Worm (Caenorhabditis elegans) whole organism, L1 larva: ENCODE measurements around the gene C25D7.16.

ENCODE experiments used
- C34B4.2 ChIP-seq: sonication (generic microtip); optimal IDR thresholded peaks from 2 replicates; lab custom pipeline; 2017; ENCODE audit warnings: mild to moderate bottlenecking, missing genetic modification characterization, missing compliant biosample characterization
- alr-1 ChIP-seq: fragments of 200-800 bp; sonication (Bioruptor generic); optimal IDR thresholded peaks from 2 replicates; lab custom pipeline; 2018; ENCODE audit warnings: borderline replicate concordance, mild to moderate bottlenecking, missing genetic modification characterization, missing compliant biosample characterization
- ama-1 ChIP-seq: fragments of 150-350 bp; optimal IDR thresholded peaks from 2 replicates; lab custom pipeline; 2014
- blmp-1 ChIP-seq: fragments of 150-350 bp; optimal IDR thresholded peaks from 2 replicates; lab custom pipeline; 2014; ENCODE audit warnings: missing biosample characterization, missing genetic modification characterization
- ceh-63 ChIP-seq: fragments of 200-800 bp; sonication (Bioruptor generic); optimal IDR thresholded peaks from 2 replicates; lab custom pipeline; 2018; ENCODE audit warnings: mild to moderate bottlenecking, missing genetic modification characterization, missing compliant biosample characterization
- ceh-82 ChIP-seq, 3 experiments: fragments of 150-350 bp in 1 of 3; sonication (generic microtip) in 2 of 3; optimal IDR thresholded peaks; 2 replicates each; lab custom pipeline; 2014 to 2017; ENCODE audit warnings: missing biosample characterization in 3 of 3, missing genetic modification characterization in 3 of 3
- ceh-88 ChIP-seq: fragments of 200-800 bp; sonication (Bioruptor generic); IDR thresholded peaks from 2 replicates; pipeline ENCODE4 v1.3.6; 2022; ENCODE audit warnings: missing genetic modification characterization, missing compliant biosample characterization
- dpl-1 ChIP-seq, 3 experiments: fragments of 150-350 bp in 2 of 3; sonication (generic microtip) in 1 of 3; optimal IDR thresholded peaks; 2 replicates each; lab custom pipeline; 2014 to 2017; ENCODE audit warnings: missing biosample characterization in 3 of 3, missing genetic modification characterization in 3 of 3, missing genetic modification reagents in 3 of 3
- dsc-1 ChIP-seq: sonication (generic microtip); optimal IDR thresholded peaks from 2 replicates; lab custom pipeline; 2016; ENCODE audit warnings: mild to moderate bottlenecking, missing genetic modification characterization, missing compliant biosample characterization
- efl-1 ChIP-seq, 4 experiments: fragments of 150-350 bp; optimal IDR thresholded peaks in 3 of 4; peaks in 1 of 4; 1 replicate in 1 of 4; 2 replicates in 3 of 4; lab custom pipeline; 2014; ENCODE audit warnings: missing biosample characterization in 2 of 4, missing genetic modification characterization in 2 of 4, missing genetic modification reagents in 2 of 4
- elt-3 ChIP-seq, 6 experiments: fragments of 150-350 bp in 1 of 6; sonication (generic microtip); optimal IDR thresholded peaks; 2 replicates each; lab custom pipeline; 2017 to 2018; ENCODE audit warnings: missing biosample characterization in 6 of 6, missing genetic modification characterization in 6 of 6, inconsistent platforms in 1 of 6
- fkh-10 ChIP-seq: sonication (generic microtip); optimal IDR thresholded peaks from 2 replicates; lab custom pipeline; 2017; ENCODE audit warnings: missing biosample characterization, missing genetic modification reagents, missing genetic modification characterization
- fkh-4 ChIP-seq: sonication (generic microtip); optimal IDR thresholded peaks from 2 replicates; lab custom pipeline; 2016; ENCODE audit warnings: missing compliant biosample characterization, missing genetic modification characterization, borderline replicate concordance
- fkh-8 ChIP-seq: sonication (generic microtip); optimal IDR thresholded peaks from 2 replicates; lab custom pipeline; 2016; ENCODE audit warnings: mild to moderate bottlenecking, missing genetic modification characterization, missing compliant biosample characterization
- grh-1 ChIP-seq: fragments of 200-800 bp; sonication (Bioruptor generic); IDR thresholded peaks from 2 replicates; pipeline ENCODE4 v1.3.6; 2022; ENCODE audit warnings: missing genetic modification reagents, missing genetic modification characterization, missing compliant biosample characterization
- hlh-4 ChIP-seq: sonication (generic microtip); optimal IDR thresholded peaks from 2 replicates; lab custom pipeline; 2016; ENCODE audit warnings: mild to moderate bottlenecking, missing genetic modification characterization, missing compliant biosample characterization
- irx-1 ChIP-seq: sonication (generic microtip); optimal IDR thresholded peaks from 2 replicates; lab custom pipeline; 2016; ENCODE audit warnings: missing genetic modification characterization, missing compliant biosample characterization
- isw-1 ChIP-seq: fragments of 200-800 bp; sonication (Bioruptor generic); IDR thresholded peaks from 2 replicates; pipeline ENCODE4 v1.3.6; 2022; ENCODE audit warnings: missing genetic modification characterization, missing compliant biosample characterization
- lin-13 ChIP-seq: fragments of 150-350 bp; optimal IDR thresholded peaks from 2 replicates; lab custom pipeline; 2014; ENCODE audit warnings: missing biosample characterization, missing genetic modification reagents, missing genetic modification characterization
- lin-15B ChIP-seq: fragments of 150-350 bp; sonication (generic microtip); optimal IDR thresholded peaks from 3 replicates; lab custom pipeline; 2014; ENCODE audit warnings: missing biosample characterization, missing genetic modification characterization
- lin-35 ChIP-seq, 2 experiments: fragments of 150-350 bp; optimal IDR thresholded peaks; 2 replicates each; lab custom pipeline; 2014; ENCODE audit warnings: missing biosample characterization in 2 of 2, missing genetic modification characterization in 2 of 2, missing genetic modification reagents in 2 of 2
- lir-3 ChIP-seq: sonication (generic microtip); optimal IDR thresholded peaks from 2 replicates; lab custom pipeline; 2016; ENCODE audit warnings: mild to moderate bottlenecking, missing genetic modification characterization, moderate library complexity, missing compliant biosample characterization; ENCODE audit not compliant: poor library complexity
- lsy-2 ChIP-seq, 2 experiments: fragments of 150-350 bp; optimal IDR thresholded peaks; 2 replicates each; lab custom pipeline; 2014; ENCODE audit warnings: missing biosample characterization in 2 of 2, missing genetic modification characterization in 2 of 2
- mab-9 ChIP-seq: fragments of 200-800 bp; sonication (Bioruptor generic); IDR thresholded peaks from 2 replicates; pipeline ENCODE4 v1.3.6; 2022; ENCODE audit warnings: missing genetic modification reagents, missing genetic modification characterization, missing compliant biosample characterization
- mef-2 ChIP-seq: fragments of 150-350 bp; optimal IDR thresholded peaks from 2 replicates; lab custom pipeline; 2014; ENCODE audit warnings: missing biosample characterization, missing genetic modification characterization
- mep-1 ChIP-seq: fragments of 150-350 bp; optimal IDR thresholded peaks from 2 replicates; lab custom pipeline; 2014; ENCODE audit warnings: missing biosample characterization, missing genetic modification characterization
- nhr-11 ChIP-seq: fragments of 150-350 bp; optimal IDR thresholded peaks from 2 replicates; lab custom pipeline; 2014; ENCODE audit warnings: missing biosample characterization, missing genetic modification characterization
- nhr-19 ChIP-seq: fragments of 200-800 bp; sonication (Bioruptor generic); conservative IDR thresholded peaks from 2 replicates; pipeline ENCODE4 v1.3.6; 2022; ENCODE audit warnings: missing genetic modification characterization, missing compliant biosample characterization
- nhr-20 ChIP-seq: sonication (generic microtip); optimal IDR thresholded peaks from 2 replicates; lab custom pipeline; 2016; ENCODE audit warnings: mild to moderate bottlenecking, missing genetic modification characterization, missing compliant biosample characterization
- nhr-71 ChIP-seq: sonication (generic microtip); optimal IDR thresholded peaks from 2 replicates; lab custom pipeline; 2016; ENCODE audit warnings: mild to moderate bottlenecking, missing genetic modification characterization, moderate library complexity, missing compliant biosample characterization
- nhr-77 ChIP-seq: fragments of 150-350 bp; optimal IDR thresholded peaks from 2 replicates; lab custom pipeline; 2014; ENCODE audit warnings: missing biosample characterization, missing genetic modification characterization
- nhr-85 ChIP-seq: sonication (generic microtip); peaks from one replicate; lab custom pipeline; 2016; ENCODE audit warnings: missing genetic modification characterization, inconsistent platforms, missing compliant biosample characterization
- nhr-90 ChIP-seq: sonication (generic microtip); optimal IDR thresholded peaks from 2 replicates; lab custom pipeline; 2016; ENCODE audit warnings: mild to moderate bottlenecking, missing genetic modification characterization, missing compliant biosample characterization; ENCODE audit not compliant: poor library complexity
- pax-3 ChIP-seq: fragments of 200-800 bp; sonication (Bioruptor generic); optimal IDR thresholded peaks from 2 replicates; lab custom pipeline; 2018; ENCODE audit warnings: mild to moderate bottlenecking, missing genetic modification characterization, moderate library complexity, missing compliant biosample characterization
- pqm-1 ChIP-seq: sonication (generic microtip); optimal IDR thresholded peaks from 3 replicates; lab custom pipeline; 2017; ENCODE audit warnings: missing biosample characterization, missing genetic modification characterization
- rnt-1 ChIP-seq: sonication (generic microtip); optimal IDR thresholded peaks from 2 replicates; lab custom pipeline; 2016; ENCODE audit warnings: mild to moderate bottlenecking, missing genetic modification characterization, moderate library complexity, missing compliant biosample characterization
- skn-1 ChIP-seq: fragments of 150-350 bp; optimal IDR thresholded peaks from 2 replicates; lab custom pipeline; 2014; ENCODE audit warnings: missing biosample characterization, missing genetic modification characterization
- snpc-4 ChIP-seq: fragments of 150-350 bp; optimal IDR thresholded peaks from 2 replicates; lab custom pipeline; 2014; ENCODE audit warnings: missing biosample characterization, missing genetic modification characterization
- snu-23 ChIP-seq: sonication (generic microtip); optimal IDR thresholded peaks from 2 replicates; lab custom pipeline; 2016; ENCODE audit warnings: missing genetic modification characterization, missing compliant biosample characterization
- sox-4 ChIP-seq: sonication (generic microtip); optimal IDR thresholded peaks from 2 replicates; lab custom pipeline; 2016; ENCODE audit warnings: missing genetic modification characterization, missing compliant biosample characterization
- sup-37 ChIP-seq: fragments of 200-800 bp; sonication (Bioruptor generic); optimal IDR thresholded peaks from 2 replicates; lab custom pipeline; 2018; ENCODE audit warnings: mild to moderate bottlenecking, missing genetic modification characterization, missing compliant biosample characterization
- swsn-7 ChIP-seq: sonication (generic microtip); optimal IDR thresholded peaks from 2 replicates; lab custom pipeline; 2016; ENCODE audit warnings: missing genetic modification characterization, missing compliant biosample characterization
- tbx-2 ChIP-seq: sonication (generic microtip); optimal IDR thresholded peaks from 2 replicates; lab custom pipeline; 2016; ENCODE audit warnings: missing genetic modification characterization, missing compliant biosample characterization
- unc-130 ChIP-seq: fragments of 150-350 bp; optimal IDR thresholded peaks from 2 replicates; lab custom pipeline; 2017; ENCODE audit warnings: missing biosample characterization, missing genetic modification characterization, inconsistent platforms
- unc-30 ChIP-seq: sonication (generic microtip); optimal IDR thresholded peaks from 2 replicates; lab custom pipeline; 2017; ENCODE audit warnings: missing biosample characterization, missing genetic modification characterization
- unc-62 ChIP-seq: fragments of 150-350 bp; optimal IDR thresholded peaks from 2 replicates; lab custom pipeline; 2014; ENCODE audit warnings: missing biosample characterization, missing genetic modification reagents, missing genetic modification characterization
- unc-86 ChIP-seq: sonication (generic microtip); optimal IDR thresholded peaks from 2 replicates; lab custom pipeline; 2016; ENCODE audit warnings: missing genetic modification characterization, missing compliant biosample characterization
- vab-15 ChIP-seq: sonication (generic microtip); optimal IDR thresholded peaks from 2 replicates; lab custom pipeline; 2017; ENCODE audit warnings: missing genotype, mild to moderate bottlenecking, missing genetic modification characterization, missing compliant biosample characterization
- xbp-1 ChIP-seq: sonication (generic microtip); optimal IDR thresholded peaks from 2 replicates; lab custom pipeline; 2016; ENCODE audit warnings: missing genetic modification characterization, missing compliant biosample characterization
- zag-1 ChIP-seq: fragments of 150-350 bp; optimal IDR thresholded peaks from 2 replicates; lab custom pipeline; 2014; ENCODE audit warnings: missing biosample characterization, missing genetic modification characterization
- zip-4 ChIP-seq: fragments of 200-800 bp; sonication (Bioruptor generic); optimal IDR thresholded peaks from 2 replicates; lab custom pipeline; 2018; ENCODE audit warnings: mild to moderate bottlenecking, missing genetic modification characterization, moderate library complexity, missing compliant biosample characterization
- ztf-4 ChIP-seq: fragments of 150-350 bp; optimal IDR thresholded peaks from 2 replicates; lab custom pipeline; 2014; ENCODE audit warnings: missing biosample characterization, missing genetic modification characterization

Gene C25D7.16

DNA sequence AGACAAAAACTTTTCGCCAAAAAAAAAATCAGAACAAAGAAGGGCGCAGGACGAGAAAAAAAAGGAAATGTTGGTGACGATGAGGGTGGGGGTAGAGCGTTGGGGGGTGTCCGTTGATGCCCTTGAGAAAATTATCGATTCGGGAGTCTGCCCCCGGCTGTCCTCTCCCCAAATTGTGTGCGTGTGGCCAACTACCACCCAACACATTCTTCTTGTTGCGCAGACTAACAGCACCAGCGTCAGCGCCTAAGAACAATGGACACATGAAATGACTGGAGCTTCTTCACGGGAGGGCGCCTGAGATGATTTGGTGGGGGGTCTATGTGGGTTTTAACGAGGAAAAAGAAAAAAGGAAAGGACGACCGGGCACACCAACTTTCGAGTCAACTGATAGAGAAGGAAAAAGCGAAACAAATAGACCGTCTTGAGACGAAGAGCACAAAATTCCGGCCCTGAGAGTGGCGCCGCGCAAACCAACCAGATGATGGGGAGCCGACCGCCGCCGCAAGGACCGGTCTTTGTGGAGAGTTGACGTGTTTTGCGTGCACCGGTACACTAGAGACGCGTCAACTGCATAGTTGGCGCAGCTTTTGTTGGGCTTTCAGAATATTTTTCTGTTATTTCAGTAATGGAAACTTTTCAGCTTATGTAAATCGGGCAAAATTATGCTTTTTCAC lies 9.2 kb downstream of the C25D7.16 start, which contains the start of gene C25D7.9:
Gene C25D7.9, plus strand, starts transcription at position 68 of the 677 bp plus-strand sequence.
- TF ChIP-seq nhr-20 (tag; lab: Kevin White, UChicago) (peak; percentile 31), blmp-1 (no peak), fkh-8 (tag; lab: Kevin White, UChicago) (peak; percentile 35), nhr-85 (tag; lab: Kevin White, UChicago) (peak; percentile 70), ceh-82 (tag; optimal IDR thresholded peaks at IDR 0.05; lab: Kevin White, UChicago) (peak in 1 of 3 experiments; percentile 32), dpl-1 (GFP tag; optimal IDR thresholded peaks at IDR 0.05; lab: Kevin White, UChicago) (peak; percentile 17 to 52 (median 45)), efl-1 (optimal IDR thresholded peaks at IDR 0.05; lab: Kevin White, UChicago) (peak; percentile 34 to 53), efl-1 (GFP tag; optimal IDR thresholded peaks at IDR 0.05 in 1 of 2; lab: Kevin White, UChicago) (peak; percentile 37 to 89), pax-3 (tag; lab: Kevin White, UChicago) (peak; percentile 9), C34B4.2 (tag; lab: Kevin White, UChicago) (no peak), unc-30 (tag; lab: Kevin White, UChicago) (no peak), ceh-88 (GFP tag; lab: Robert Waterston, UW) (no peak), lin-15B (tag; lab: Kevin White, UChicago) (no peak), mep-1 (peak; percentile 18), elt-3 (tag; optimal IDR thresholded peaks at IDR 0.05; lab: Kevin White, UChicago) (no peak), zag-1 (tag; lab: Kevin White, UChicago) (no peak), hlh-4 (no peak), zip-4 (GFP tag; lab: Kevin White, UChicago) (no peak), lin-35 (GFP tag; optimal IDR thresholded peaks at IDR 0.05; lab: Kevin White, UChicago) (peak; percentile 47 to 53), vab-15 (tag; lab: Kevin White, UChicago) (no peak), ceh-63 (no peak), nhr-71 (tag; lab: Kevin White, UChicago) (peak; percentile 48), fkh-4 (tag; lab: Kevin White, UChicago) (no peak), snpc-4 (tag; lab: Kevin White, UChicago) (no peak), ztf-4 (no peak), skn-1 (peak; percentile 17), lsy-2 (tag; optimal IDR thresholded peaks at IDR 0.05; lab: Kevin White, UChicago) (peak; percentile 31 to 62), dsc-1 (peak; percentile 2), isw-1 (GFP tag; lab: Robert Waterston, UW) (0 out of 2 replicates have a peak, but pooled peaks have one; percentile 2), nhr-90 (tag; lab: Kevin White, UChicago) (no peak), mef-2 (tag; lab: Kevin White, UChicago) (no peak), ama-1 (lab: Kevin White, UChicago) (no peak), sup-37 (GFP tag; lab: Kevin White, UChicago) (no peak), nhr-19 (GFP tag; lab: Robert Waterston, UW) (peak; percentile 24; the same call in 1 of the 2 replicates), lin-13 (GFP tag; lab: Kevin White, UChicago) (peak; percentile 32), pqm-1 (tag; lab: Kevin White, UChicago) (no peak), alr-1 (tag; lab: Kevin White, UChicago) (no peak), nhr-77 (no peak), swsn-7 (tag; lab: Kevin White, UChicago) (peak; percentile 19), fkh-10 (no peak), snu-23 (GFP tag; lab: Kevin White, UChicago) (peak; percentile 46), sox-4 (tag; lab: Kevin White, UChicago) (no peak), rnt-1 (tag; lab: Kevin White, UChicago) (peak; percentile 72), irx-1 (tag; lab: Kevin White, UChicago) (no peak), unc-130 (tag; lab: Kevin White, UChicago) (no peak), xbp-1 (tag; lab: Kevin White, UChicago) (peak; percentile 28), grh-1 (GFP tag; lab: Robert Waterston, UW) (peak; percentile 51), tbx-2 (peak; percentile 15), mab-9 (GFP tag; lab: Robert Waterston, UW) (no peak), nhr-11 (tag; lab: Kevin White, UChicago) (no peak), unc-86 (peak; percentile 4), lir-3 (tag; lab: Kevin White, UChicago) (no peak), unc-62 (GFP tag; lab: Kevin White, UChicago) (no peak)
